Fruit fly (Drosophila melanogaster) whole organism, wandering third instar larva: ENCODE results near the gene CheB38a.

Source experiments
- N ChIP-seq: fragments of >200 bp; optimal IDR thresholded peaks from 2 replicates; lab custom pipeline; 2018; ENCODE audit warnings: missing biosample characterization, missing external identifiers, missing genetic modification characterization
- ey ChIP-seq: fragments of 200-800 bp; sonication (Bioruptor generic); optimal IDR thresholded peaks from 2 replicates; lab custom pipeline; 2016; ENCODE audit warnings: missing biosample characterization, missing genetic modification characterization
- jim ChIP-seq: fragments of 175-275, 200-325 bp; sonication (Bioruptor generic); optimal IDR thresholded peaks from 2 replicates; lab custom pipeline; 2016; ENCODE audit warnings: missing biosample characterization, mild to moderate bottlenecking, missing genetic modification characterization
- lola ChIP-seq: fragments of >200 bp; optimal IDR thresholded peaks from 2 replicates; lab custom pipeline; 2017; ENCODE audit warnings: missing biosample characterization, missing genetic modification characterization
- psq ChIP-seq: fragments of 200-800 bp; sonication (Bioruptor generic); optimal IDR thresholded peaks from 3 replicates; lab custom pipeline; 2017; ENCODE audit warnings: missing biosample characterization, mild to moderate bottlenecking, missing genetic modification characterization, moderate library complexity
- usp ChIP-seq: fragments of >200 bp; optimal IDR thresholded peaks from 2 replicates; lab custom pipeline; 2017; ENCODE audit warnings: missing biosample characterization, missing genetic modification characterization

DNA sequence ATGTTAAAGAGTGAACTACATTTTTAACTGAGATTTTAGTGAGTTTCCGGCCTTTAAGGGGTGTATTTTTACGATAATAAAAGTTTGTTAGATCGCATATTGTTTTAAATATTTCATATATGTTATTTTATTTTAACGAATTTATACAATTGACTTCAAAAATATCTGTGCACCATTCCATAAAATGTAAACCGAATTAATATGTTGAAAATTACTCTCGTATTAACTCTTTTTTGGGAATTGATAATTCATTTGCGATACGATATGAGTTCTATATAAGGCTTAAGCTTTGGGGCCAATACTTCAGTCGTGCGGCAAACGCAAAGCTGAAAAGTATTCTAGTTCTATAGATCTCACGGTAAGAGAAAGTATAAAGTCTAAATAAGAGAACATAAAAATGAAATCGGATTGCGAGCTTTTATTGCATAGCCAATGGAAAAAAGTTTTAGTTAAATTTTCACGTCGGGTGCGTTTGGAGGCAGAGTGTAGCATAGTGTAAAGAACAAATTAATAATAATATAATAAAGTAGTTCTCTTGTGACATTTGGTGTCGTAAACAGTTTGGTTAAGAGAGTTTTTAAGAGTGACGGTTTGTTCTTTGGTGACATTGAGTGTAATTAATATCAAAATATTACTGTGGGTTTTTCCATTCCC lies 5.9 kb upstream of the CheB38a start:
- TF ChIP-seq ey (GFP tag; lab: Kevin White, UChicago) (no peak), psq (no peak), jim (GFP tag; lab: Kevin White, UChicago) (no peak), lola (GFP tag; lab: Kevin White, UChicago) (no peak), N (no peak), usp (GFP tag; lab: Kevin White, UChicago) (no peak)
